Fruit fly (Drosophila melanogaster): ENCODE data around the gene CG13693.

CG13693 gene

DNA sequence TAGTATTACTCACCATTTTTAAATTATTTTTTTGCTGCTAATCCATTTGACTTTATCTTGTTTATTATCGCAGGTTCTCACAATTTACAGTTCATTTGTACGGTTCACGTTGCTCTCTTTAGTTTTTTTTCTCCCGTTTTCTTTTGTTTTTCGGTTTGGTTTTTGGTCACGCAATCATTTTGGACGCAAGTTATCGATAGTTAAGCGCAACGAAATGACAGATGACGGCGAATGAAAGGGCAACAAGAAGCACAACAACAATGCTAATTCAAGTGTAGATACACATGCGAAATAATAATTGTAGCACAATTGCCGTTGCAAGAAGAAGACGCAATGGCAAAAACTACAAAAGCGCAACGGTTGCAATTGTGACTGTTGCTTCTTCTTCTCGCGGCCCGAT is 16.3 kb downstream of the CG13693 start:
- TF ChIP-seq psq (optimal IDR thresholded peaks at IDR 0.05) (peak; percentile 13), Sin3A (optimal IDR thresholded peaks at IDR 0.05) (no peak)

DNA sequence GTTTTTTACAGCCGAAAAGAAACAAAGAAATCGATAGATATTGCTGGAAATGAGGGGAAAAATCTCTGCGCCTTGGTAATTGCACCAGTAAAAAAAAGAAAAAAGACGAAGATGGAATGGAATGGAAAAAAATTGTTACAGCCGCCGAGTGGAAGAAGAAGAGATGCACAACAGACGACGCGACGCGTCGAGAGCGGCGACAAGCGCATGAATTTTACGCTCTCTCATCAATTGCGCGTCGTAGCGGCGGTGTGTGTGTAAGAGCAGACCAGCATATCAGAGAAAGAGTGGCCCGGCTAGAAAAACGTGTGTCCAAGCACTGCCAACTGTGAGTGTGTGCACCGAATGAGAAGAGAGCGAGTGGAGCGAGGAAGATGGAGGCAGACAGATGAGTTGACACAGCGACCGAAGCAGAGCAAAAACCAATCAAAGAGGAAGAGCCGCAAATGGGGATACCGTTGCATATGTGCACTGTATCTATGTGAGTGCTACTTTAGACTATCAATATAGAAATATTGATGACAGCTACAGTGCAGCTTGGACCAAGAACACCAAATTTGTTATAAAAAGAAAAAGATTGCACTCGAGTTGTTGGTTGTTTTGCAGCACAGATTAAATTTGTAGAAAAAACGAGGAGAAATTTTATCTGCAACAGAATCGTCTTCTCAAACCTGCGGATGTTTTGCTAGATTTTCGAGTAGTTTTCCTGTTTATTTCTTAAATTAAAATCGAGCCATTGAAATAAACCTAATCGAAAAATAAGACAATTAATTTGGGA is 16.9 kb downstream of the CG13693 start:
- TF ChIP-seq psq (optimal IDR thresholded peaks at IDR 0.05): peak; percentile 25
- no peak for TF ChIP-seq Myc (optimal IDR thresholded peaks at IDR 0.05)
- no peak for TF ChIP-seq ttk (optimal IDR thresholded peaks at IDR 0.05)
- TF ChIP-seq h (optimal IDR thresholded peaks at IDR 0.05): no peak
- TF ChIP-seq insv (optimal IDR thresholded peaks at IDR 0.05): no peak

DNA sequence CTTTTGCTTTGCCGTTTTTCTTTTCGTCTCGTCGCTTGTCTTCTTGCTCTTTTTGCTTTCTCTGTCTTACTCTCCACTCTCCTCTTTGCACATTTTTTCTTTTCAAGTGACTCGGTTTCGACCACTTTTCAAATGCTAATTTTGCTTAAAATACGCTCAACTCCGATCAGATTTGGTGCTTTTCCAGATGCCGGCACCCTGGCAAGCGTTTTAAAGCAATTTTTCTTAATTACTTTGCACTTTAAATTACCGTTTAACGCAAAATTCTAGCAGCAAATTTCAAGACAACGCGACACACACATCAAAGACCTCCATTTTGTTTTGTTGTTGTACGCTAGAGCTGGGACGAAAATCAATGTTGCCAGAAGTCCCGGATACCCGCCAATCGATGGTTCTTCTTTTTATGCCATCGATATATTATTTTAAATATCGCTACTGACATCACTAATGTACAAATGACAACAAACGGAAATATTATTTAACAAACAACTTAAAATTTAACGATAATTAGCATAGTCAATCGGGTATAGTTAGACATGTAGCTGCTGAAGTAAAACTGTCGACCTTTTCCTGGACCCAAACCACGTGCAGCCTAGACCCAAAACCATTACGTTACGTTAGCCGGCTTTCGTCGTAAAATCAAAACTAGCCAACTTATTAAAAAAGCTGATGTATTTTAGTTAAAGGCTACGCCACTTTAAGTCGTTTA is 18.4 kb downstream of the CG13693 start, which contains the start of gene kis:
Gene kis (minus strand): TSS at position 317 of the 709 bp plus-strand sequence.
- TF ChIP-seq psq (optimal IDR thresholded peaks at IDR 0.05) (no peak), h (optimal IDR thresholded peaks at IDR 0.05) (no peak), ttk (optimal IDR thresholded peaks at IDR 0.05) (no peak), insv (optimal IDR thresholded peaks at IDR 0.05) (no peak), Sin3A (optimal IDR thresholded peaks at IDR 0.05) (no peak), Myc (optimal IDR thresholded peaks at IDR 0.05) (no peak)

DNA sequence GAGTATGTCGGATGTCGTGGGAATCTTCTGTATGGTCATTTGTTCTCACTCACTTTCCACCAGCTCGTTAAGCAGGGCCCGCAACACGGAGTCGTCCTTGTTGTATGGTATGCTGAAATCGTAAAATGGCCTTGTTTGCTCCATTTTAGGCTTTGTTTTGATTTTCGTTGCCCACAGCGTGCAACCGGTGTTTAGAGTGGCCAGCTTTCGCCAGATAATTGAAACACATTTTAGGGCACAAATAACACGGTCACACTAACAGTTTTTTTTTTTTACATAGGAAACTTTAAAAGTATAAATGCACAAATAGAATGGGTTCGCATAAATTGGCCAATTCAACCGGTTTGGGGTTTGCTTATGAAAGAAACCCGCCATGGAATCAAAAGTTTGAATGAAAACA is 19.9 kb downstream of the CG13693 start, which contains the start of gene Rpp30:
Gene Rpp30 (minus strand): TSS at position 200 of the 400 bp plus-strand sequence.
- TF ChIP-seq psq (optimal IDR thresholded peaks at IDR 0.05) (no peak), h (optimal IDR thresholded peaks at IDR 0.05) (no peak), insv (optimal IDR thresholded peaks at IDR 0.05) (no peak), ttk (optimal IDR thresholded peaks at IDR 0.05) (no peak), Sin3A (optimal IDR thresholded peaks at IDR 0.05) (no peak), Myc (optimal IDR thresholded peaks at IDR 0.05) (no peak)

DNA sequence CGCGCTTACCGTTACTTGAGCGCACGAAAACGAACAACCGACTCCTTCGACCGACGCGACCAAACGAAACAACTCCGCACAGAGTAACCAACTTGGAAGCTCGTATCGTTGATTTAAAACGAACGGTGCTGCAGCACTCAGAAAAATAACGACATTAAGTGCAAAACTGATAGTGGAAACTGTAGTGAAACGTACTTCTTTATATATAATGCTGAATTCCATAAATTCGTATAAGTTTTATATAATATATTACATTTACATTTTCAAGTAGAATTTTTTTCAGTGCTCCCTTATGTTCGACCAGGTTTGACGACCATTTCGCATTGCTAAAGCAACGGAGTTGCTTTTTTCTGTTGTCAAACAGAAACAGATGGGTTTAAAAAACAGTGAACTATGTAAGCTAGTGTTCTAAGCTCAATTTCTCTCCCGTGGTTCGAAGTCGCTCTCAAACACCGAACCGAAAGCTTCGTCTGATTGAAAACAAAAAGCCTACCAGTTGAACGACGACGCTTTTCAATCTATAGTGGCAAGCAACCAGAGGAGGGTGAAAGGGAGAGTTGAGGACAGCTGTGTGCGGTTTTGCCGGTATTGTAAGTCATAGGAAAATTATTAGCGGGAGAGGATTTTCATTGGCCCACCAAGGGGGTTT is 35.3 kb downstream of the CG13693 start, which contains the start of gene CG17075:
Gene CG17075 (minus strand): TSS at position 65 of the 649 bp plus-strand sequence.
- TF ChIP-seq Myc (optimal IDR thresholded peaks at IDR 0.05): no peak
- no peak for TF ChIP-seq h (optimal IDR thresholded peaks at IDR 0.05)
- no peak for TF ChIP-seq ttk (optimal IDR thresholded peaks at IDR 0.05)
- TF ChIP-seq Sin3A (optimal IDR thresholded peaks at IDR 0.05): no peak
- no peak for TF ChIP-seq psq (optimal IDR thresholded peaks at IDR 0.05)
- no peak for TF ChIP-seq insv (optimal IDR thresholded peaks at IDR 0.05)

DNA sequence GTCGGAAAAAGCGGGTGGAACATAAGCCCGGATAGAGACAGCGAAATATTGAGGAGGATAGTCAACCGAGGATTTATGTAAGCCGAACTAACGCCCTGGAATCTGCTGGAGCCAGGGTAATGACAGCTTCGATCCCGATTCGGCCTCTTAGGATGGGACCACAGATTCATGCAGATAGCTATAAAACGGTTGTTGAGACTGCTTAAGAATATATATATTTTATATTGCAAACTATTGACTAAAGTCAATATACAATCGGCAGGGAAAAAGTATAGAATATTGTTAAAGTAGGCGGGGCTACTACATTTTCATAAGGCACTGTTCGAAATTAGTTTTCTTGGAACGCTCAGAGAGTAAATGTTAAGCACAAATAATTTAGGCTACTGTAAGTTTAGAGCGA is 36.5 kb downstream of the CG13693 start, which contains the start of gene CG3345:
Gene CG3345 (plus strand): TSS at position 301 of the 400 bp plus-strand sequence.
- TF ChIP-seq h (optimal IDR thresholded peaks at IDR 0.05) (no peak), Sin3A (optimal IDR thresholded peaks at IDR 0.05) (no peak), ttk (optimal IDR thresholded peaks at IDR 0.05) (no peak), Myc (optimal IDR thresholded peaks at IDR 0.05) (no peak), insv (optimal IDR thresholded peaks at IDR 0.05) (no peak), psq (optimal IDR thresholded peaks at IDR 0.05) (no peak)

DNA sequence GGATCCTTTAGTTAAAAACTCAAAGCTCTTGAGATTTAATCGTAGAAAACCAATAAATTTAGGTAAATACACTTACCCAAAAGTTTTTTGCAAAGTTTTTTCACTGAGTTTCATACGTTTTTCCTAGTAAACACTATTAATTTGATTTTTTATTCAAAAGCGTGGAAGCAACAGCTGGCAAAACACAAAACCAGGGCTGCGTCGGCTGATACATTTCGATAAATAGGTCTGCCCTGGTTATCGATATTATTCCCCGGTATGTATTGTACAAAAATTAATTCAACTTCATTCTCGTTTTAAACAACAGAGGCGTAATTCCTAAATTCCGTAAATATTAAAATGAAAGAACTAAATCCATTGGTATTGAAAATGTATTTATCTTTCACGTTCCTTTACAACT is 39.3 kb downstream of the CG13693 start, which contains the start of gene Dus1:
Gene Dus1 (minus strand): TSS at position 192 of the 400 bp plus-strand sequence.
- no peak for TF ChIP-seq insv (optimal IDR thresholded peaks at IDR 0.05)
- TF ChIP-seq psq (optimal IDR thresholded peaks at IDR 0.05): no peak
- no peak for TF ChIP-seq ttk (optimal IDR thresholded peaks at IDR 0.05)
- TF ChIP-seq Sin3A (optimal IDR thresholded peaks at IDR 0.05): no peak
- TF ChIP-seq h (optimal IDR thresholded peaks at IDR 0.05): no peak
- no peak for TF ChIP-seq Myc (optimal IDR thresholded peaks at IDR 0.05)

DNA sequence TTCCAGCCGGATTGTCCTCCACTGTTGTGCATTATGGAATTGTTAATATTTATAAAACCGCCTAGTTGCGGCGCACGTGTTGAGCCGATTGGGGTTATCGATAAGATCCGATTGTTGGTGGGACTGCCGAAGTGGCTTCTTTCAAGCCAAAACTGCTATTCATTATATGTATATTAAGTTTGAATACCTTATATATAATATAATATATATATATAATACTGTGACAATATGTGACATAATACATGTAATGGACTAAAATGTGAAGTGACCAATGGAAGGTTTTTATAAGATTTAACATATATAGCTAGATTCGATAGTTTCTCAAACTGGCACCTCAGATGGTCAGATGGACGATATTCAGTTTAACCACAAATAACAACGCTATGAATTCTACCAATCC is 41.3 kb downstream of the CG13693 start, which contains the start of the genes mbm and CG11555:
Gene mbm (minus strand): TSS at position 113 of the 400 bp plus-strand sequence.
Gene CG11555 (plus strand): TSS at position 234 of the 400 bp plus-strand sequence.
- TF ChIP-seq Myc (optimal IDR thresholded peaks at IDR 0.05) (no peak), Sin3A (optimal IDR thresholded peaks at IDR 0.05) (no peak), insv (optimal IDR thresholded peaks at IDR 0.05) (no peak), psq (optimal IDR thresholded peaks at IDR 0.05) (no peak), ttk (optimal IDR thresholded peaks at IDR 0.05) (no peak), h (optimal IDR thresholded peaks at IDR 0.05) (no peak)

DNA sequence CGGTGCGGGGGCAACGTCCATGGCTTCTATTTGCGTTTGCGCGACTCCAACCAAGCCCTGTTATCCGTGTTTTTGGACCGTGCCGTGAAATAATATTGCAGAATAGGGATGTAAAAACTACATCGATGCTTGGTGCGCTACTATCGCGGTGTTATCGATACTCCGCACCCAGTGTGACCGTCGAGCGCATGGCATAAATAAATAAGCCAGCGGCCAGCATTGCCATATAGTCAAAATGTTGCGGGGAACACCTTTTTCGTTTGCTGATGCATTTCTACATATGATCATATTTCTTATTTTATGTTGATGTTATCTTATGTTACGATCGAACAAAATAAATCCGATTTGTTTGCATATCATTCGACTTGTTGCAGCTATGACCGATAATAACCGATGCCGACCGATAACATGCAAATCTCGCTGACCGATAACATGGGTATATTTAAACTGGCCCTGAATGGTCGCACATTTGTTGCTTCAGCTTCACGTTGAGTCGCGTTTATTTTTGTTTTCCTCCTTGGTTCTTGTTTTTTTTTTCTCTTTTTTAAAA is 44.9 kb downstream of the CG13693 start, which contains the start of gene smo:
Gene smo (plus strand): TSS at position 461 of the 550 bp plus-strand sequence.
- TF ChIP-seq h (optimal IDR thresholded peaks at IDR 0.05) (no peak), ttk (optimal IDR thresholded peaks at IDR 0.05) (no peak), insv (optimal IDR thresholded peaks at IDR 0.05) (no peak), psq (optimal IDR thresholded peaks at IDR 0.05) (no peak), Myc (optimal IDR thresholded peaks at IDR 0.05) (no peak), Sin3A (optimal IDR thresholded peaks at IDR 0.05) (no peak)

DNA sequence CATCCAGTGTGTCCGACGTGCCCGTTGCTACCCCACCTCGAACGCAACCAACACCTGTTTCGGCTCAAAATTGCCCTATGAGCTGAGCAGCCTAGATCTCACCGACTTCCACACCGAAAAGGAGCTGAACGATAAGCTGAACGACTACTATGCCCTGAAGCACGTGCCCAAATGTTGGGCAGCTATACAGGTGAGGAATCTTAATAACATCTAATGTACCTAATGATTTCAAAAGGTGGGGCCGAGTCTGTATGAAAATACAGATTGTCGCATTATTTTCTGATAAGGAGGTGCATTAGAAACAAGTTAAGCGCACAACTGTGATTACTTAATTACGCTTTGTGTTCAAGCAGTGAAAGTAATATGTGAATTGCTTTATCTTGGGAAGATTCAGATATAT is 45.8 kb downstream of the CG13693 start, which contains the start of gene CG17078:
Gene CG17078 (minus strand): TSS at position 101 of the 400 bp plus-strand sequence.
- TF ChIP-seq Myc (optimal IDR thresholded peaks at IDR 0.05): no peak
- no peak for TF ChIP-seq psq (optimal IDR thresholded peaks at IDR 0.05)
- no peak for TF ChIP-seq h (optimal IDR thresholded peaks at IDR 0.05)
- TF ChIP-seq Sin3A (optimal IDR thresholded peaks at IDR 0.05): no peak
- TF ChIP-seq ttk (optimal IDR thresholded peaks at IDR 0.05): no peak
- no peak for TF ChIP-seq insv (optimal IDR thresholded peaks at IDR 0.05)

DNA sequence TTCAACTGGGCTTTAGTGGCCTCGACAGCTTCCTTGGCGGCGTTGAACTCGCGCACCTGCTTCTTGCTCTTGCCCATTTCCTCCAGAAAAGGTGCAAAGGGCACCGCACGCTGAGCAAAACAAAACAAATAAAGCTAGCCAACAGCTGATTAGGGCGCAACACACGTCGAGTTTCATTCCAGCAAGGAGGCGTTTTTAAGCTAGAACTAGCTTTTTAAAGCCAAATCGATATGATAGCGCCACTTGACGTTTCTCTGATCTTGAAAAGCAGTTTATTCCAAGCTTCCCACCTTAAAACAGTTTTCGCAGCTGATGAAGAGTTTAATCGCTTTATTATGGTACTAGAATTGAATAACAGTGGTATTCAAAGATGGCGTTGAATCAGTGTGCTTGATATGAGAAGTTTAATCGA is 50.8 kb downstream of the CG13693 start, which contains the start of gene CG11601:
Gene CG11601 (minus strand): TSS at position 199 of the 412 bp plus-strand sequence.
- TF ChIP-seq psq (optimal IDR thresholded peaks at IDR 0.05): no peak
- no peak for TF ChIP-seq ttk (optimal IDR thresholded peaks at IDR 0.05)
- TF ChIP-seq h (optimal IDR thresholded peaks at IDR 0.05): no peak
- no peak for TF ChIP-seq Myc (optimal IDR thresholded peaks at IDR 0.05)
- TF ChIP-seq Sin3A (optimal IDR thresholded peaks at IDR 0.05): no peak
- TF ChIP-seq insv (optimal IDR thresholded peaks at IDR 0.05): no peak
